Fruit fly (Drosophila melanogaster): Measurements from ENCODE around the gene Hsp70Bbb.
"Not testable (repeated sequence)": the region's sequence is repeated elsewhere in the genome, so short reads cannot be mapped to it uniquely, and the experiment has no call there.

The Hsp70Bbb gene

DNA sequence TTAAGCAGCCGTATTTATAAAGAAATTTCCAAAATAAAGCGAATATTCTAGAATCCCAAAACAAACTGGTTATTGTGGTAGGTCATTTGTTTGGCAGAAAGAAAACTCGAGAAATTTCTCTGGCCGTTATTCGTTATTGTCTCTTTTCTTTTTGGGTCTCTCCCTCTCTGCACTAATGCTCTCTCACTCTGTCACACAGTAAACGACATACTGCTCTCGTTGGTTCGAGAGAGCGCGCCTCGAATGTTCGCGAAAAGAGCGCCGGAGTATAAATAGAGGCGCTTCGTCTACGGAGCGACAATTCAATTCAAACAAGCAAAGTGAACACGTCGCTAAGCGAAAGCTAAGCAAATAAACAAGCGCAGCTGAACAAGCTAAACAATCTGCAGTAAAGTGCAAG, 3.2 kb downstream of the Hsp70Bbb start, which contains the start of gene Hsp70Bb:
Hsp70Bb (plus strand) TSS at position 301 of the 400 bp plus-strand sequence.
- not testable (repeated sequence) for TF ChIP-seq lilli, CG10431, CG13296 (GFP tag; optimal IDR thresholded peaks at IDR 0.05)

- TF ChIP-seq CG1233 (GFP tag; optimal IDR thresholded peaks at IDR 0.05); CG14014 (GFP tag; IDR thresholded peaks at IDR 0.05); nerfin-2 (GFP tag; IDR thresholded peaks at IDR 0.05; ENCODE audit: partially characterized antibody): not testable (repeated sequence)
Observed at dm6 chr3R:12508776-12509175, 6.5 kb downstream of the Hsp70Bbb start, which contains the start of gene Hsp70Bc. TSS of gene Hsp70Bc (plus strand) at chr3R:12509076.

DNA sequence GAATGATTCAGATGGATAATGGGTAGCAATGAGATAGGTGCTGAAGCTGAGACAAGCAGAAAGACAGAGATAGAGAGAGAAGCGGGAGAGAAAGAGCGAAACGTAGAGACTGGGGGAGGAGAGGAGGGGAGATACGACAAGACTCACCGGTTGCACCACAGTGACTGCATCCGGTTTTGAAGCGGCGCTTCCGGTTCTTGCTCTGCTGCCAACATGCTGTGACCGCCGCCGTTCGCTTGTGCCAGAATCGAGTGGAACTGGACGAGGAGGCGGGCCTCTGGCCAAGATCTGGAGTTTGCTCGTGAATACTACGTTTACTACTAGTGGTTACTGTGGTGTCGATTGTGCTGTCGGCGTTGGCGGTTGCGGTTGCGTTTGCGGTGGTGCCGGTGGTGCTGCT, 12.7 kb downstream of the Hsp70Bbb start:
- no peak for TF ChIP-seq repo (GFP tag; optimal IDR thresholded peaks at IDR 0.05)
- TF ChIP-seq knrl (GFP tag; IDR thresholded peaks at IDR 0.05; ENCODE audit: partially characterized antibody): 0 out of 3 replicates have a peak, but pooled peaks have one; percentile 17
- TF ChIP-seq sens (GFP tag): no peak
- no peak for TF ChIP-seq cas (GFP tag; IDR thresholded peaks at IDR 0.05)
- peak; percentile 42; the same call in 1 of the 2 replicates for TF ChIP-seq aop (GFP tag; IDR thresholded peaks at IDR 0.05)
- TF ChIP-seq Rfx (GFP tag; IDR thresholded peaks at IDR 0.05): no peak
- TF ChIP-seq CG4617 (GFP tag; optimal IDR thresholded peaks at IDR 0.05; ENCODE audit: borderline replicate concordance): no peak
- TF ChIP-seq vfl (GFP tag; optimal IDR thresholded peaks at IDR 0.05): no peak
- TF ChIP-seq CG3847 (GFP tag; IDR thresholded peaks at IDR 0.05): no peak
- TF ChIP-seq crp (GFP tag; optimal IDR thresholded peaks at IDR 0.05): no peak
- TF ChIP-seq CG4820 (GFP tag; optimal IDR thresholded peaks at IDR 0.05): no peak
- TF ChIP-seq CG2199 (GFP tag; IDR thresholded peaks at IDR 0.05): no peak
- no peak for TF ChIP-seq Dek (tag; optimal IDR thresholded peaks at IDR 0.05)
- TF ChIP-seq Dip2 (GFP tag; IDR thresholded peaks at IDR 0.05): no peak
- 0 out of 2 replicates have a peak, but pooled peaks have one; percentile 16 for TF ChIP-seq dan (GFP tag; IDR thresholded peaks at IDR 0.05)
- no peak for TF ChIP-seq CG7357 (GFP tag; IDR thresholded peaks at IDR 0.05)
- TF ChIP-seq CG15011 (GFP tag; optimal IDR thresholded peaks at IDR 0.05): no peak
- TF ChIP-seq HLH3B (GFP tag; IDR thresholded peaks at IDR 0.05): no peak
- no peak for TF ChIP-seq CG5953 (GFP tag; IDR thresholded peaks at IDR 0.05)
- TF ChIP-seq NK7.1 (GFP tag; optimal IDR thresholded peaks at IDR 0.05): no peak
- TF ChIP-seq bbx (GFP tag; IDR thresholded peaks at IDR 0.05; ENCODE audit: partially characterized antibody): no peak
- TF ChIP-seq cg (GFP tag; optimal IDR thresholded peaks at IDR 0.05): no peak
- TF ChIP-seq Doc3 (GFP tag; IDR thresholded peaks at IDR 0.05; ENCODE audit: partially characterized antibody): no peak
- TF ChIP-seq CG18262 (tag; optimal IDR thresholded peaks at IDR 0.05): no peak
- TF ChIP-seq CG16863 (GFP tag; optimal IDR thresholded peaks at IDR 0.05): no peak
- TF ChIP-seq CG11695 (GFP tag; IDR thresholded peaks at IDR 0.05): no peak
- TF ChIP-seq HmgD (GFP tag; optimal IDR thresholded peaks at IDR 0.05): no peak
- no peak for TF ChIP-seq Hsf (GFP tag; optimal IDR thresholded peaks at IDR 0.05)
- peak; percentile 95 for TF ChIP-seq Ets65A (GFP tag)
- TF ChIP-seq CG12299 (tag; optimal IDR thresholded peaks at IDR 0.05): no peak
- no peak for TF ChIP-seq Oaz (GFP tag; IDR thresholded peaks at IDR 0.05)
- TF ChIP-seq chinmo (GFP tag; IDR thresholded peaks at IDR 0.05; ENCODE audit: partially characterized antibody): no peak

DNA sequence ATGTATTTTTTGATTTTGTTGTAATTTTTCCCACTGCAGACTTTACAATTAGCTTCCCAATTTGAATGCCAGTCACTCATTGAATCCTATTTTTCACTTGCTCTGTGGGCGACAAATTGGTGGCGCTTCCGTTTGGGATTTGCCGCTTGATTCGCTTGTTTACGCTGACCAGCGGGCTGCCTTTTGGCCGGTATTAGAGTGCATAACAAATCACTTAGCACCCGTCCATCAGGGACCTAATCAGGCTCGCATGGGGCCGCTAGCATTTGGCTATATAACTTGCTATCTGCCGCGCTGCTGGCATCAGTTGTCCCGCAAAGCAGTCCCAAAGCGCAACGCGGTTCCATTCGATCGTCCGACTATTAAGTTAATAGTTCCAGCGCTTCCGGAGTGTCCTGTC, 23.6 kb downstream of the Hsp70Bbb start, which contains the start of gene Hug:
Hug (plus strand) TSS at position 301 of the 400 bp plus-strand sequence.
- TF ChIP-seq unc-4 (GFP tag; IDR thresholded peaks at IDR 0.05; ENCODE audit: partially characterized antibody) (no peak), CG7928 (GFP tag; optimal IDR thresholded peaks at IDR 0.05) (no peak), CG6272 (GFP tag; IDR thresholded peaks at IDR 0.05) (no peak), Ets65A (GFP tag) (peak; percentile 85), Eip74EF (GFP tag; optimal IDR thresholded peaks at IDR 0.05) (no peak), HmgD (GFP tag; optimal IDR thresholded peaks at IDR 0.05) (no peak), C15 (GFP tag; IDR thresholded peaks at IDR 0.05) (no peak)
